Fruit fly (Drosophila melanogaster) whole organism, embryonic: Measurements from ENCODE around the gene CG9760.

ENCODE experiments used
- dm ChIP-seq: fragments of 200-800 bp; sonication (Bioruptor generic); optimal IDR thresholded peaks from 3 replicates; lab custom pipeline; 2016; ENCODE audit warnings: missing biosample characterization, missing genetic modification characterization
- gcm ChIP-seq: fragments of 200-800 bp; sonication (Bioruptor generic); optimal IDR thresholded peaks from 2 replicates; lab custom pipeline; 2019; ENCODE audit warnings: missing biosample characterization, mild to moderate bottlenecking, missing genetic modification characterization, moderate library complexity
- mirr ChIP-seq: fragments of 200-800 bp; sonication (Bioruptor generic); optimal IDR thresholded peaks from 3 replicates; lab custom pipeline; 2018; ENCODE audit warnings: missing biosample characterization, mild to moderate bottlenecking, missing genetic modification characterization

DNA sequence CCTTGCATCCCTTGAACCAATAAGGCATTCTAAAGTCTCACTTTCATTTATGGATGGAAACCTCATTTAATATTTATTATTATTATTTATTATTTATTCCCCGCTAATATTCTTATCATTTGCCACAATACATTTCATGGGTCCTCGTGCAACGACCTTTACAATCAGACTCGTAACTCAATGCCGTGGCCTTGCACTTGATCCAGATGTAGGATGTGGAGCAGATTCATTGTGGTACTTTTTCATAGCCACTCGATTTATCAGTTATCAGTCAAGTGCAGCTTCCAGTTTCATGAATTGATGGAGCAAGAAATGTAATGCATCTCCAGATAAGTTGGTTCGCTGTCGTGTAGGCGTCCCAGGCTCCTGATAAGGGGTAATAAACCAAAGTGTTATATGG, 21.8 kb upstream of the CG9760 start:
- TF ChIP-seq gcm (GFP tag; lab: Kevin White, UChicago) (no peak), dm (no peak), mirr (no peak)
